Fruit fly (Drosophila melanogaster) whole organism, embryonic: ENCODE results near the gene CG31832.
A peak's percentile ranks its signal among the peaks of the same experiment; 100 is the strongest.

Source experiments
- Ada2b ChIP-seq: fragments of 200-800 bp; sonication (Bioruptor generic); IDR thresholded peaks from 2 replicates; pipeline ENCODE4 v1.3.6; 2022; ENCODE audit warnings: missing biosample characterization, missing genetic modification characterization
- CG11696 ChIP-seq: fragments of 200-800 bp; sonication (Bioruptor generic); IDR thresholded peaks from 2 replicates; pipeline ENCODE4 v1.3.6; 2022; ENCODE audit warnings: missing biosample characterization, missing genetic modification characterization
- CG12071 ChIP-seq: fragments of 200-800 bp; sonication (Bioruptor generic); optimal IDR thresholded peaks from 3 replicates; lab custom pipeline; 2018; ENCODE audit warnings: missing biosample characterization, mild to moderate bottlenecking, missing genetic modification characterization
- CG12744 ChIP-seq: fragments of 200-800 bp; sonication (Bioruptor generic); optimal IDR thresholded peaks from 2 replicates; lab custom pipeline; 2016; ENCODE audit warnings: missing biosample characterization, missing genetic modification characterization
- CG1647 ChIP-seq: fragments of 200-800 bp; sonication (Bioruptor generic); optimal IDR thresholded peaks from 3 replicates; lab custom pipeline; 2016; ENCODE audit warnings: missing biosample characterization, missing genetic modification characterization
- CG16813 ChIP-seq: fragments of 200-800 bp; sonication (Bioruptor generic); IDR thresholded peaks from 3 replicates; pipeline ENCODE4 v1.3.6; 2022; ENCODE audit warnings: missing biosample characterization, missing genetic modification characterization; ENCODE audit not compliant: partially characterized antibody
- CG17328 ChIP-seq: fragments of 200-800 bp; sonication (Bioruptor generic); IDR thresholded peaks from 2 replicates; pipeline ENCODE4 v1.3.6; 2022; ENCODE audit warnings: missing biosample characterization, missing genetic modification characterization
- CG17361 ChIP-seq: fragments of 200-800 bp; sonication (Bioruptor generic); IDR thresholded peaks from 3 replicates; pipeline ENCODE4 v1.3.6; 2022; ENCODE audit warnings: missing biosample characterization, missing genetic modification characterization
- CG17385 ChIP-seq: fragments of 200-800 bp; sonication (Bioruptor generic); optimal IDR thresholded peaks from 3 replicates; lab custom pipeline; 2018; ENCODE audit warnings: missing biosample characterization, mild to moderate bottlenecking, missing genetic modification characterization
- CG18262 ChIP-seq: fragments of 200-800 bp; optimal IDR thresholded peaks from 3 replicates; lab custom pipeline; 2019; ENCODE audit warnings: missing biosample characterization, mild to moderate bottlenecking, missing genetic modification characterization, moderate library complexity
- CG2875 ChIP-seq: fragments of 200-800 bp; sonication (Bioruptor generic); optimal IDR thresholded peaks from 2 replicates; lab custom pipeline; 2017; ENCODE audit warnings: missing biosample characterization, mild to moderate bottlenecking, missing genetic modification characterization, missing genetic modification reagents
- CG2889 ChIP-seq: fragments of 200-800 bp; sonication (Bioruptor generic); IDR thresholded peaks from 3 replicates; pipeline ENCODE4 v1.3.6; 2022; ENCODE audit warnings: missing biosample characterization, missing genetic modification characterization
- CG6683 ChIP-seq: fragments of 200-800 bp; sonication (Bioruptor generic); optimal IDR thresholded peaks from 2 replicates; lab custom pipeline; 2017; ENCODE audit warnings: missing biosample characterization, mild to moderate bottlenecking, missing genetic modification characterization, missing genetic modification reagents
- CG7357 ChIP-seq: fragments of 200-800 bp; sonication (Bioruptor generic); IDR thresholded peaks from 3 replicates; pipeline ENCODE4 v1.3.6; 2022; ENCODE audit warnings: missing biosample characterization, missing genetic modification characterization
- CG7963 ChIP-seq: fragments of 200-800 bp; sonication (Bioruptor generic); IDR thresholded peaks from 3 replicates; pipeline ENCODE4 v1.3.6; 2022; ENCODE audit warnings: missing biosample characterization, missing genetic modification characterization; ENCODE audit not compliant: partially characterized antibody
- CTCF ChIP-seq: fragments of 200-800 bp; sonication (Bioruptor generic); optimal IDR thresholded peaks from 2 replicates; lab custom pipeline; 2017; ENCODE audit warnings: missing biosample characterization, mild to moderate bottlenecking, missing genetic modification characterization, moderate library complexity
- E2f1 ChIP-seq: fragments of 200-800 bp; sonication (Bioruptor generic); IDR thresholded peaks from 2 replicates; pipeline ENCODE4 v1.3.6; 2022; ENCODE audit warnings: missing biosample characterization, missing genetic modification characterization
- Eip74EF ChIP-seq, 2 experiments: fragments of 200-800 bp in 1 of 2; fragments of >200 bp in 1 of 2; sonication (Bioruptor generic) in 1 of 2; optimal IDR thresholded peaks; 2 replicates each; lab custom pipeline; 2017 to 2019; ENCODE audit warnings: missing biosample characterization in 2 of 2, missing genetic modification characterization in 2 of 2, mild to moderate bottlenecking in 1 of 2, moderate library complexity in 1 of 2
- GATAe ChIP-seq: fragments of 200-800 bp; sonication (Bioruptor generic); conservative IDR thresholded peaks from 2 replicates; pipeline ENCODE4 v1.3.6; 2022; ENCODE audit warnings: missing biosample characterization, missing genetic modification characterization
- HmgD ChIP-seq: fragments of 200-800 bp; sonication (Bioruptor generic); optimal IDR thresholded peaks from 3 replicates; lab custom pipeline; 2016; ENCODE audit warnings: missing biosample characterization, missing genetic modification characterization
- Max ChIP-seq: fragments of 200-800 bp; sonication (Bioruptor generic); optimal IDR thresholded peaks from 2 replicates; lab custom pipeline; 2016; ENCODE audit warnings: missing biosample characterization, mild to moderate bottlenecking, missing genetic modification characterization
- Myb ChIP-seq: fragments of 200-800 bp; sonication (Bioruptor generic); optimal IDR thresholded peaks from 2 replicates; lab custom pipeline; 2016; ENCODE audit warnings: missing biosample characterization, missing genetic modification characterization
- PHDP ChIP-seq: fragments of 200-800 bp; sonication (Bioruptor generic); optimal IDR thresholded peaks from 3 replicates; lab custom pipeline; 2018; ENCODE audit warnings: missing biosample characterization, mild to moderate bottlenecking, missing genetic modification characterization, moderate library complexity
- Sin3A ChIP-seq: fragments of >200 bp; optimal IDR thresholded peaks from 2 replicates; lab custom pipeline; 2018
- abd-A ChIP-seq: fragments of 200-800 bp; sonication (Bioruptor generic); optimal IDR thresholded peaks from 3 replicates; lab custom pipeline; 2019; ENCODE audit warnings: missing biosample characterization, mild to moderate bottlenecking, missing genetic modification characterization, moderate library complexity
- ac ChIP-seq: fragments of 200-800 bp; sonication (Bioruptor generic); optimal IDR thresholded peaks from 3 replicates; lab custom pipeline; 2017; ENCODE audit warnings: missing biosample characterization, mild to moderate bottlenecking, missing genetic modification characterization
- btn ChIP-seq: fragments of 200-800 bp; sonication (Bioruptor generic); optimal IDR thresholded peaks from 2 replicates; lab custom pipeline; 2016; ENCODE audit warnings: missing biosample characterization, missing genetic modification characterization
- chn ChIP-seq: fragments of 200-800 bp; sonication (Bioruptor generic); optimal IDR thresholded peaks from 2 replicates; lab custom pipeline; 2016; ENCODE audit warnings: missing biosample characterization, missing genetic modification characterization
- crp ChIP-seq, 2 experiments: fragments of 200-800 bp; sonication (Bioruptor generic); optimal IDR thresholded peaks; 2 replicates in 1 of 2; 3 replicates in 1 of 2; lab custom pipeline; 2017; ENCODE audit warnings: missing biosample characterization in 2 of 2, missing genetic modification characterization in 2 of 2, mild to moderate bottlenecking in 1 of 2, moderate library complexity in 1 of 2
- dpn ChIP-seq, 2 experiments: fragments of 200-800 bp; sonication (Bioruptor generic); optimal IDR thresholded peaks; 3 replicates each; lab custom pipeline; 2016; ENCODE audit warnings: missing biosample characterization in 2 of 2, missing genetic modification characterization in 2 of 2
- ewg ChIP-seq: fragments of 200-800 bp; sonication (Bioruptor generic); optimal IDR thresholded peaks from 3 replicates; lab custom pipeline; 2017; ENCODE audit warnings: mild to moderate bottlenecking, missing biosample characterization, missing genetic modification reagents, missing genetic modification characterization
- eyg ChIP-seq: fragments of 200-800 bp; sonication (Bioruptor generic); optimal IDR thresholded peaks from 3 replicates; lab custom pipeline; 2016; ENCODE audit warnings: missing biosample characterization, missing genetic modification characterization
- fd64A ChIP-seq: fragments of 200-800 bp; sonication (Bioruptor generic); optimal IDR thresholded peaks from 3 replicates; lab custom pipeline; 2018; ENCODE audit warnings: missing biosample characterization, mild to moderate bottlenecking, missing genetic modification characterization
- gcm2 ChIP-seq: fragments of 200-800 bp; sonication (Bioruptor generic); optimal IDR thresholded peaks from 2 replicates; lab custom pipeline; 2016; ENCODE audit warnings: missing biosample characterization, missing genetic modification characterization
- ken ChIP-seq: fragments of 200-800 bp; sonication (Bioruptor generic); IDR thresholded peaks from 3 replicates; pipeline ENCODE4 v1.3.6; 2022; ENCODE audit warnings: missing biosample characterization, missing genetic modification characterization
- lbe ChIP-seq: fragments of 200-800 bp; sonication (Bioruptor generic); optimal IDR thresholded peaks from 2 replicates; lab custom pipeline; 2016; ENCODE audit warnings: missing biosample characterization, mild to moderate bottlenecking, missing genetic modification characterization
- lola ChIP-seq, 3 experiments: fragments of >200 bp in 2 of 3; fragments of 200-800 bp in 1 of 3; sonication (Bioruptor generic) in 1 of 3; optimal IDR thresholded peaks; 2 replicates each; lab custom pipeline; 2017 to 2019; ENCODE audit warnings: missing biosample characterization in 3 of 3, missing genetic modification characterization in 3 of 3, mild to moderate bottlenecking in 1 of 3, moderate library complexity in 1 of 3
- lov ChIP-seq, 2 experiments: fragments of 200-800 bp in 1 of 2; fragments of >200 bp in 1 of 2; sonication (Bioruptor generic) in 1 of 2; IDR thresholded peaks in 1 of 2; optimal IDR thresholded peaks in 1 of 2; 2 replicates in 1 of 2; 3 replicates in 1 of 2; pipeline versions ENCODE4 v1.3.6 to Lab custom; 2017 to 2022; ENCODE audit warnings: missing biosample characterization in 1 of 2, missing genetic modification characterization in 1 of 2
- nmo ChIP-seq: fragments of 200-800 bp; sonication (Bioruptor generic); optimal IDR thresholded peaks from 2 replicates; lab custom pipeline; 2018; ENCODE audit warnings: missing biosample characterization, mild to moderate bottlenecking, missing genetic modification characterization, moderate library complexity
- nom ChIP-seq: fragments of 200-800 bp; sonication (Bioruptor generic); optimal IDR thresholded peaks from 2 replicates; lab custom pipeline; 2017; ENCODE audit warnings: missing biosample characterization, missing genetic modification characterization, mild to moderate bottlenecking, moderate library complexity, missing genetic modification reagents
- prd ChIP-seq, 3 experiments: fragments of >200 bp in 2 of 3; fragments of 200-800 bp in 1 of 3; sonication (Bioruptor generic) in 1 of 3; optimal IDR thresholded peaks in 2 of 3; IDR thresholded peaks in 1 of 3; 2 replicates in 2 of 3; 3 replicates in 1 of 3; pipeline versions ENCODE4 v1.3.6 to Lab custom; 2017 to 2022; ENCODE audit warnings: missing biosample characterization in 1 of 3, missing genetic modification characterization in 1 of 3
- schlank ChIP-seq: fragments of 200-800 bp; sonication (Bioruptor generic); optimal IDR thresholded peaks from 2 replicates; lab custom pipeline; 2018; ENCODE audit warnings: missing biosample characterization, mild to moderate bottlenecking, missing genetic modification characterization
- sens ChIP-seq: fragments of 200-800 bp; sonication (Bioruptor generic); peaks from one replicate; lab custom pipeline; 2016; ENCODE audit warnings: missing biosample characterization, missing genetic modification characterization
- slou ChIP-seq: fragments of 200-800 bp; sonication (Bioruptor generic); optimal IDR thresholded peaks from 3 replicates; lab custom pipeline; 2016; ENCODE audit warnings: missing biosample characterization, missing genetic modification characterization
- slp2 ChIP-seq: fragments of 200-800 bp; sonication (Bioruptor generic); optimal IDR thresholded peaks from 2 replicates; lab custom pipeline; 2016; ENCODE audit warnings: missing biosample characterization, missing genetic modification characterization
- sug ChIP-seq: fragments of 200-800 bp; optimal IDR thresholded peaks from 2 replicates; lab custom pipeline; 2019; ENCODE audit warnings: missing biosample characterization, mild to moderate bottlenecking, missing genetic modification characterization, moderate library complexity
- tap ChIP-seq: fragments of 200-800 bp; optimal IDR thresholded peaks from 3 replicates; lab custom pipeline; 2019; ENCODE audit warnings: missing biosample characterization, mild to moderate bottlenecking, missing genetic modification characterization, moderate library complexity

Gene CG31832

dm6 chr2L:15056359-15057220 lies 25.0 kb upstream of the CG31832 start (continued):
- TF ChIP-seq lola (GFP tag; optimal IDR thresholded peaks at IDR 0.05; lab: Kevin White, UChicago) = peak in 1 of 3 experiments; percentile 88
- TF ChIP-seq CG12071 (GFP tag; lab: Kevin White, UChicago) = peak; percentile 11
- TF ChIP-seq CG12744 = no peak
- no peak for TF ChIP-seq HmgD (GFP tag; lab: Kevin White, UChicago)
- no peak for TF ChIP-seq prd (optimal IDR thresholded peaks at IDR 0.05; lab: Kevin White, UChicago)
- peak; percentile 80 for TF ChIP-seq prd (GFP tag; IDR thresholded peaks at IDR 0.05; lab: Robert Waterston, UW)
- no peak for TF ChIP-seq GATAe (GFP tag; lab: Robert Waterston, UW)
- peak; percentile 91 for TF ChIP-seq nmo (GFP tag; lab: Kevin White, UChicago)
- peak; percentile 59 for TF ChIP-seq lbe (GFP tag; lab: Kevin White, UChicago)
- TF ChIP-seq CG17385 (GFP tag; lab: Kevin White, UChicago) = peak; percentile 68
- peak in 1 of 2 experiments; percentile 84 for TF ChIP-seq Eip74EF (GFP tag; optimal IDR thresholded peaks at IDR 0.05; lab: Kevin White, UChicago)
- TF ChIP-seq CG16813 (GFP tag; lab: Robert Waterston, UW) = no peak
- TF ChIP-seq CG7963 (GFP tag; lab: Robert Waterston, UW) = no peak
- TF ChIP-seq Sin3A (lab: Kevin White, UChicago) = no peak
- TF ChIP-seq ac (GFP tag; lab: Kevin White, UChicago) = no peak
- peak; percentile 51 for TF ChIP-seq tap (tag; lab: Kevin White, UChicago)
- TF ChIP-seq E2f1 (GFP tag; lab: Robert Waterston, UW) = peak; percentile 71
- TF ChIP-seq slou = peak; percentile 14
- TF ChIP-seq Ada2b = peak; percentile 67; the same call in 1 of the 2 replicates
- TF ChIP-seq CG11696 (GFP tag; lab: Robert Waterston, UW) = no peak
- TF ChIP-seq CG6683 (GFP tag; lab: Kevin White, UChicago) = peak; percentile 24
- TF ChIP-seq fd64A = no peak
- peak; percentile 92 for TF ChIP-seq CG18262 (tag; lab: Kevin White, UChicago)
- TF ChIP-seq sug (tag; lab: Kevin White, UChicago) = peak; percentile 6
- TF ChIP-seq Max = peak; percentile 64
- peak; percentile 22 for TF ChIP-seq gcm2
- peak; percentile 31 for TF ChIP-seq CTCF (GFP tag; lab: Kevin White, UChicago)
- TF ChIP-seq slp2 (GFP tag; lab: Kevin White, UChicago) = peak; percentile 39
- peak; percentile 75 for TF ChIP-seq nom (GFP tag; lab: Kevin White, UChicago)
- peak; percentile 60 for TF ChIP-seq chn (GFP tag; lab: Kevin White, UChicago)
- TF ChIP-seq schlank (tag; lab: Kevin White, UChicago) = no peak
- TF ChIP-seq abd-A (tag; lab: Kevin White, UChicago) = no peak
- no peak for TF ChIP-seq eyg (GFP tag; lab: Kevin White, UChicago)
- TF ChIP-seq CG7357 (GFP tag; lab: Robert Waterston, UW) = peak; percentile 66; the same call in 1 of the 3 replicates
- peak; percentile 72; the same call in 1 of the 3 replicates for TF ChIP-seq ken (GFP tag; lab: Robert Waterston, UW)
- peak; percentile 76 for TF ChIP-seq CG17328 (GFP tag; lab: Robert Waterston, UW)
- TF ChIP-seq CG2875 = peak; percentile 71
- peak; percentile 42 for TF ChIP-seq CG1647 (GFP tag; lab: Kevin White, UChicago)
- TF ChIP-seq CG17361 (GFP tag; lab: Robert Waterston, UW) = peak; percentile 95
- peak; percentile 94 for TF ChIP-seq sens
- TF ChIP-seq dpn (GFP tag; optimal IDR thresholded peaks at IDR 0.05; lab: Kevin White, UChicago) = peak; percentile 47 to 74
- no peak for TF ChIP-seq lov (optimal IDR thresholded peaks at IDR 0.05; lab: Kevin White, UChicago)
- 0 out of 3 replicates have a peak, but pooled peaks have one; percentile 49 for TF ChIP-seq lov (GFP tag; IDR thresholded peaks at IDR 0.05; lab: Robert Waterston, UW)
- no peak for TF ChIP-seq btn (GFP tag; lab: Kevin White, UChicago)
- peak; percentile 77 for TF ChIP-seq PHDP (tag; lab: Kevin White, UChicago)
- peak in 1 of 2 experiments; percentile 16 for TF ChIP-seq crp (GFP tag; optimal IDR thresholded peaks at IDR 0.05; lab: Kevin White, UChicago)
- TF ChIP-seq ewg (GFP tag; lab: Kevin White, UChicago) = peak; percentile 52
- TF ChIP-seq CG2889 = peak; percentile 51; the same call in 1 of the 3 replicates
- no peak for TF ChIP-seq Myb
